Worm (Caenorhabditis elegans) whole organism, mixed stage, embryonic: ENCODE results near the gene sul-1.
A peak's percentile ranks its signal among the peaks of the same experiment; 100 is the strongest.

ENCODE experiments used
- bed-3 ChIP-seq: fragments of 200-800 bp; sonication (Bioruptor generic); optimal IDR thresholded peaks from 3 replicates; lab custom pipeline; 2018; ENCODE audit warnings: mild to moderate bottlenecking, missing genetic modification characterization, moderate library complexity, missing compliant biosample characterization
- ceh-39 ChIP-seq: fragments of 150-350 bp; optimal IDR thresholded peaks from 2 replicates; lab custom pipeline; 2014; ENCODE audit warnings: missing biosample characterization, missing genetic modification characterization
- ceh-43 ChIP-seq: fragments of 200-800 bp; sonication (Bioruptor generic); optimal IDR thresholded peaks from 2 replicates; lab custom pipeline; 2018; ENCODE audit warnings: mild to moderate bottlenecking, missing genetic modification characterization, moderate library complexity, missing compliant biosample characterization
- ceh-83 ChIP-seq: fragments of 200-800 bp; sonication (Bioruptor generic); optimal IDR thresholded peaks from 2 replicates; lab custom pipeline; 2018; ENCODE audit warnings: mild to moderate bottlenecking, missing genetic modification characterization, missing compliant biosample characterization
- ces-1 ChIP-seq: fragments of 150-350 bp; optimal IDR thresholded peaks from 2 replicates; lab custom pipeline; 2014; ENCODE audit warnings: missing biosample characterization, missing genetic modification reagents, missing genetic modification characterization
- cnd-1 ChIP-seq: fragments of 200-800 bp; sonication (Bioruptor generic); optimal IDR thresholded peaks from 2 replicates; lab custom pipeline; 2018; ENCODE audit warnings: mild to moderate bottlenecking, missing genetic modification characterization, missing compliant biosample characterization
- drap-1 ChIP-seq: fragments of 200-800 bp; sonication (Bioruptor generic); optimal IDR thresholded peaks from 3 replicates; lab custom pipeline; 2018; ENCODE audit warnings: mild to moderate bottlenecking, missing genetic modification characterization, missing compliant biosample characterization
- elt-1 ChIP-seq: sonication (generic microtip); optimal IDR thresholded peaks from 2 replicates; lab custom pipeline; 2017; ENCODE audit warnings: missing genetic modification characterization, mild to moderate bottlenecking, missing compliant biosample characterization, antibody characterized with exemption, moderate library complexity, borderline replicate concordance; ENCODE audit not compliant: insufficient read depth
- flh-1 ChIP-seq: fragments of 200-800 bp; sonication (Bioruptor generic); optimal IDR thresholded peaks from 2 replicates; lab custom pipeline; 2018; ENCODE audit warnings: mild to moderate bottlenecking, missing genetic modification characterization, moderate library complexity, missing compliant biosample characterization
- ham-2 ChIP-seq: fragments of 200-800 bp; sonication (Bioruptor generic); optimal IDR thresholded peaks from 2 replicates; lab custom pipeline; 2018; ENCODE audit warnings: mild to moderate bottlenecking, missing genetic modification characterization, missing compliant biosample characterization
- hlh-1 ChIP-seq: fragments of 150-350 bp; optimal IDR thresholded peaks from 2 replicates; lab custom pipeline; 2014; ENCODE audit warnings: missing biosample characterization, missing genetic modification reagents, missing genetic modification characterization
- lin-13 ChIP-seq: fragments of 150-350 bp; optimal IDR thresholded peaks from 2 replicates; lab custom pipeline; 2014; ENCODE audit warnings: missing biosample characterization, missing genetic modification characterization
- lin-32 ChIP-seq: fragments of 200-800 bp; sonication (Bioruptor generic); optimal IDR thresholded peaks from 2 replicates; lab custom pipeline; 2018; ENCODE audit warnings: mild to moderate bottlenecking, missing genetic modification characterization, missing compliant biosample characterization
- lsy-2 ChIP-seq: fragments of 150-350 bp; optimal IDR thresholded peaks from 2 replicates; lab custom pipeline; 2014; ENCODE audit warnings: missing biosample characterization, missing genetic modification characterization
- mab-5 ChIP-seq: fragments of 150-350 bp; optimal IDR thresholded peaks from 2 replicates; lab custom pipeline; 2014; ENCODE audit warnings: missing biosample characterization, missing genetic modification characterization
- mep-1 ChIP-seq: fragments of 150-350 bp; optimal IDR thresholded peaks from 2 replicates; lab custom pipeline; 2017; ENCODE audit warnings: missing biosample characterization, missing genetic modification reagents, missing genetic modification characterization, inconsistent platforms
- mls-2 ChIP-seq: sonication (generic microtip); optimal IDR thresholded peaks from 2 replicates; lab custom pipeline; 2016; ENCODE audit warnings: mild to moderate bottlenecking, missing genetic modification characterization, moderate library complexity, missing compliant biosample characterization
- nhr-12 ChIP-seq: fragments of 150-350 bp; optimal IDR thresholded peaks from 2 replicates; lab custom pipeline; 2014; ENCODE audit warnings: missing biosample characterization, missing genetic modification characterization
- nhr-2 ChIP-seq: fragments of 150-350 bp; optimal IDR thresholded peaks from 2 replicates; lab custom pipeline; 2014; ENCODE audit warnings: missing biosample characterization, missing genetic modification characterization
- nhr-237 ChIP-seq: fragments of 150-350 bp; optimal IDR thresholded peaks from 2 replicates; lab custom pipeline; 2014; ENCODE audit warnings: missing biosample characterization, missing genetic modification characterization
- nhr-28 ChIP-seq: fragments of 150-350 bp; optimal IDR thresholded peaks from 2 replicates; lab custom pipeline; 2014; ENCODE audit warnings: missing biosample characterization, missing genetic modification characterization
- nhr-76 ChIP-seq: sonication (generic microtip); optimal IDR thresholded peaks from 2 replicates; lab custom pipeline; 2017; ENCODE audit warnings: missing biosample characterization, missing genetic modification characterization
- pha-4 ChIP-seq: fragments of 150-350 bp; optimal IDR thresholded peaks from 2 replicates; lab custom pipeline; 2018; ENCODE audit warnings: missing biosample characterization, missing genetic modification reagents, missing genetic modification characterization
- sem-2 ChIP-seq: fragments of 200-800 bp; sonication (Bioruptor generic); optimal IDR thresholded peaks from 2 replicates; lab custom pipeline; 2018; ENCODE audit warnings: mild to moderate bottlenecking, missing genetic modification characterization, missing compliant biosample characterization
- snpc-4 ChIP-seq: fragments of 150-350 bp; optimal IDR thresholded peaks from 2 replicates; lab custom pipeline; 2014; ENCODE audit warnings: missing biosample characterization, missing genetic modification characterization
- sptf-1 ChIP-seq: sonication (generic microtip); optimal IDR thresholded peaks from 2 replicates; lab custom pipeline; 2017; ENCODE audit warnings: mild to moderate bottlenecking, missing genetic modification characterization, moderate library complexity, missing compliant biosample characterization
- tbx-8 ChIP-seq: fragments of 200-800 bp; sonication (Bioruptor generic); optimal IDR thresholded peaks from 2 replicates; lab custom pipeline; 2018; ENCODE audit warnings: mild to moderate bottlenecking, missing genetic modification characterization, moderate library complexity, missing compliant biosample characterization
- unc-120 ChIP-seq: sonication (generic microtip); optimal IDR thresholded peaks from 2 replicates; lab custom pipeline; 2017; ENCODE audit warnings: missing genetic modification characterization, missing compliant biosample characterization; ENCODE audit not compliant: poor library complexity, severe bottlenecking
- unc-39 ChIP-seq: fragments of 150-350 bp; optimal IDR thresholded peaks from 2 replicates; lab custom pipeline; 2014; ENCODE audit warnings: missing biosample characterization, missing genetic modification characterization
- zip-8 ChIP-seq: fragments of 150-350 bp; optimal IDR thresholded peaks from 2 replicates; lab custom pipeline; 2014; ENCODE audit warnings: missing biosample characterization, missing genetic modification characterization
- ztf-11 ChIP-seq: fragments of 150-350 bp; optimal IDR thresholded peaks from 2 replicates; lab custom pipeline; 2014; ENCODE audit warnings: missing biosample characterization, missing genetic modification characterization

The sul-1 gene

ce11 chrX:3313939-3314338, 43.2 kb upstream of the sul-1 start:
- peak; percentile 36 for TF ChIP-seq mls-2 (tag; lab: Kevin White, UChicago)
- peak; percentile 57 for TF ChIP-seq ham-2
- TF ChIP-seq sptf-1 (tag; lab: Kevin White, UChicago): peak; percentile 27
- TF ChIP-seq cnd-1 (tag; lab: Kevin White, UChicago): peak; percentile 22
- no peak for TF ChIP-seq ceh-83 (GFP tag; lab: Kevin White, UChicago)
- no peak for TF ChIP-seq zip-8 (tag; lab: Kevin White, UChicago)
- TF ChIP-seq, all 35 proteins: peak for 4

- TF ChIP-seq nhr-2 (tag; lab: Kevin White, UChicago) (peak; percentile 90), mls-2 (tag; lab: Kevin White, UChicago) (peak; percentile 35), lsy-2 (no peak), unc-120 (tag; lab: Kevin White, UChicago) (no peak), ceh-43 (GFP tag; lab: Kevin White, UChicago) (peak; percentile 63), sptf-1 (tag; lab: Kevin White, UChicago) (peak; percentile 44)
These were observed 40.0 kb upstream of the sul-1 start for ce11 chrX:3310702-3311101.

- TF ChIP-seq nhr-237 (no peak), pha-4 (tag; lab: Kevin White, UChicago) (peak; percentile 53)
These were observed 36.0 kb upstream of the sul-1 start for ce11 chrX:3306594-3307296.

- TF ChIP-seq ztf-11: no peak
- TF ChIP-seq nhr-76 (tag; lab: Kevin White, UChicago): no peak
- no peak for TF ChIP-seq nhr-12 (tag; lab: Kevin White, UChicago)
- TF ChIP-seq lin-13: no peak
- no peak for TF ChIP-seq snpc-4 (tag; lab: Kevin White, UChicago)
- no peak for TF ChIP-seq cnd-1 (tag; lab: Kevin White, UChicago)
- TF ChIP-seq nhr-28 (tag; lab: Kevin White, UChicago): no peak
- TF ChIP-seq mab-5 (tag; lab: Kevin White, UChicago): no peak
- TF ChIP-seq pha-4 (tag; lab: Kevin White, UChicago): no peak
- TF ChIP-seq zip-8 (tag; lab: Kevin White, UChicago): no peak
- no peak for TF ChIP-seq ceh-43 (GFP tag; lab: Kevin White, UChicago)
- no peak for TF ChIP-seq bed-3 (GFP tag; lab: Kevin White, UChicago)
- no peak for TF ChIP-seq drap-1 (GFP tag; lab: Kevin White, UChicago)
- TF ChIP-seq hlh-1: no peak
- no peak for TF ChIP-seq ceh-39 (tag; lab: Kevin White, UChicago)
- no peak for TF ChIP-seq ham-2
- TF ChIP-seq nhr-2 (tag; lab: Kevin White, UChicago): no peak
- no peak for TF ChIP-seq lsy-2
- TF ChIP-seq sem-2 (GFP tag; lab: Kevin White, UChicago): no peak
- TF ChIP-seq tbx-8: no peak
These were observed 33.4 kb upstream of the sul-1 start, which contains the start of gene F11D5.7 for ce11 chrX:3304068-3304467. TSS of gene F11D5.7 (plus strand) at chrX:3304368.

ce11 chrX:3301770-3302169, 31.1 kb upstream of the sul-1 start, which contains the start of gene F11D5.5:
TSS of gene F11D5.5 (plus strand) at chrX:3302070.
- TF ChIP-seq ces-1 (no peak), nhr-2 (tag; lab: Kevin White, UChicago) (no peak), unc-39 (tag; lab: Kevin White, UChicago) (no peak), snpc-4 (tag; lab: Kevin White, UChicago) (no peak), ztf-11 (no peak), lin-32 (GFP tag; lab: Kevin White, UChicago) (no peak), tbx-8 (no peak), mep-1 (no peak), elt-1 (tag; lab: Kevin White, UChicago) (no peak), flh-1 (no peak), unc-120 (tag; lab: Kevin White, UChicago) (no peak)
